Fruit fly (Drosophila melanogaster): ENCODE measurements around the gene Ir75b.

- TF ChIP-seq toe (GFP tag; optimal IDR thresholded peaks at IDR 0.05) (no peak), CG33017 (tag; optimal IDR thresholded peaks at IDR 0.05) (no peak), CG11617 (GFP tag; optimal IDR thresholded peaks at IDR 0.05) (no peak), Mnt (GFP tag; optimal IDR thresholded peaks at IDR 0.05) (no peak), CG5204 (GFP tag; optimal IDR thresholded peaks at IDR 0.05) (no peak), Clk (GFP tag; optimal IDR thresholded peaks at IDR 0.05) (no peak), kay (GFP tag; ENCODE audit: borderline replicate concordance) (no peak), ovo (GFP tag; optimal IDR thresholded peaks at IDR 0.05) (no peak), pad (GFP tag; optimal IDR thresholded peaks at IDR 0.05) (no peak), bab1 (GFP tag; optimal IDR thresholded peaks at IDR 0.05) (no peak), cnc (optimal IDR thresholded peaks at IDR 0.05) (no peak)
Observed at dm6 chr3L:17820093-17820492, at the start of gene Ir75b.
